Fruit fly (Drosophila melanogaster): ENCODE results near the gene CG10920.

- TF ChIP-seq CG13287 (GFP tag; IDR thresholded peaks at IDR 0.05; ENCODE audit: partially characterized antibody) (no peak), grau (tag; optimal IDR thresholded peaks at IDR 0.05) (no peak), oc (tag; optimal IDR thresholded peaks at IDR 0.05) (no peak)
Observed at dm6 chrX:7825897-7826296, 28.1 kb downstream of the CG10920 start, which contains the start of gene CARPA.
